Worm (Caenorhabditis elegans) whole organism, L4/young adult: ENCODE measurements around the gene cat-2.

ENCODE experiments used
- W03F9.2 ChIP-seq: fragments of 150-350 bp; optimal IDR thresholded peaks from 2 replicates; lab custom pipeline; 2014; ENCODE audit warnings: missing biosample characterization, missing genetic modification characterization
- dao-5 ChIP-seq: sonication (generic microtip); optimal IDR thresholded peaks from 2 replicates; lab custom pipeline; 2016; ENCODE audit warnings: missing genotype, missing genetic modification characterization, moderate library complexity, missing compliant biosample characterization
- him-1 ChIP-seq: sonication (generic microtip); optimal IDR thresholded peaks from 2 replicates; lab custom pipeline; 2016; ENCODE audit warnings: missing genotype, missing genetic modification reagents, missing genetic modification characterization, missing compliant biosample characterization

DNA sequence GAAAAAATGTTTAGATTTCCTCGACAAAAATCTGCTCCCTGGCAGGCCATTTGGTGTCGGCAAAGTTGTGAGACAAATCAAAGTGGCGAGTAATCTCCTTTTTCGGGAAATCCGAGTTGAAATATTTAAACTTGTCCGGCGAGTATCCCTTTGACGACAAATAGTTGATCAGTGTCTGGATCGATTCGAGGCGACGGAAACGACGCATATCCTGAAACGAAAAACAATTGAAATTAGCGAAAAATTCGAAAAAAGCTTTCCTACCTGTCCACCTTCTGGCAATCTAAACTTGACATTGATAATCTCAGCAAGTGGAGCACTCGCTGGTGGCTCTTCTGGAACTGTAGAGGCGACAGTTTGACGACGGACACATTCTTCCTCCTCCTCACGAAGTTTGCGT lies 40.3 kb upstream of the cat-2 start:
- TF ChIP-seq him-1, result no peak
- TF ChIP-seq dao-5 (tag; lab: Kevin White, UChicago), result no peak
- TF ChIP-seq W03F9.2 (tag; lab: Kevin White, UChicago), result no peak
